Fruit fly (Drosophila melanogaster): ENCODE data around the gene CG5070.

CG5070 gene

DNA sequence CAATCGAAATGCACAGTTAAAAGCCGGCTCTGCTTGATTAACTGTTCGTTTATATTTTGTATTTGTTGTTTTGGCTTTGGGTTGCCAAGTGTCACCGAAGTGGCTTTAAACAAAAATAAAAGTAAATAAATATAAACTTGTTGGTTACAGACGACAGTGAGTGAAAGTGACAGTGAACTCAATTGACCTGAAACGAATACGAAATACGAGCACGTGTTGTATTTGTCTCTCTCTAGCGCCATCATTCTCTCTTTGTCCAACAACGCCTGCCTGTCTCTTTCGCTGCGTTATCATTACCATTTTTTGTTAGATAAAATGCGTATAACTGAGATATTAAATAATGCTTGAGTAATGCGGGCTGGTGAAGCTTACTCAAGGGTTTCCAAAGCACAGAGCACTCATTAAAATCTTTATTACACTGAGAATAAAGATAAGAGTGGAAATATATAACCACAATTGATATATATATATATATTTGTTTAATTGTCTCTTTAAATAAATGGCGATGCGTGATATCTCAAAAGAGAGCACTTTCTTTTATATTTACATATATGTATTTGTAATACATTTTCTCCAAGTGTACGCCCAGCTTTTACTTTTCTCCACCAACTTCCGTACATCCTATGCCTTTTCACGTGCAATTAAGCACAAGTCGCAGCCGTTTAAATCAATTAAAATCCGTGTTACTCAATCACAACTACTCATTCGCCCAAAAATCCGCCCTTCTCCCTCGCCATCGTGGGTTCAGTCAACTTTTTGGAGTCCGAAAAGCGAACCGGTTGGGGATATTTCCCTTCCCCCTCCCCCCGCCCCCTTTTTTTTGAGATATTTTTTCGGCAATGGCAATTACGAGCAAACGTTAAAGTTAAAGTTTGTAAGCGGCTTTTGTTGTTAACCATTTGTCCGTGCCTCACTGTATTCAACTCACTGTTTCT, 21.4 kb upstream of the CG5070 start:
- no peak for TF ChIP-seq CTCF (optimal IDR thresholded peaks at IDR 0.05)
- TF ChIP-seq CG8478 (optimal IDR thresholded peaks at IDR 0.05) = no peak

dm6 chrX:17183486-17183885, 19.4 kb upstream of the CG5070 start:
- TF ChIP-seq CTCF (optimal IDR thresholded peaks at IDR 0.05) = no peak
- TF ChIP-seq CG8478 (optimal IDR thresholded peaks at IDR 0.05) = no peak

dm6 chrX:17186432-17186831, 16.5 kb upstream of the CG5070 start:
- TF ChIP-seq CTCF (optimal IDR thresholded peaks at IDR 0.05) = no peak
- no peak for TF ChIP-seq CG8478 (optimal IDR thresholded peaks at IDR 0.05)

dm6 chrX:17187495-17187894, 15.4 kb upstream of the CG5070 start:
- TF ChIP-seq CTCF (optimal IDR thresholded peaks at IDR 0.05) = no peak
- no peak for TF ChIP-seq CG8478 (optimal IDR thresholded peaks at IDR 0.05)

- TF ChIP-seq CTCF (optimal IDR thresholded peaks at IDR 0.05) (no peak), CG8478 (optimal IDR thresholded peaks at IDR 0.05) (no peak)
These were observed 14.7 kb upstream of the CG5070 start for dm6 chrX:17188167-17188566.

DNA sequence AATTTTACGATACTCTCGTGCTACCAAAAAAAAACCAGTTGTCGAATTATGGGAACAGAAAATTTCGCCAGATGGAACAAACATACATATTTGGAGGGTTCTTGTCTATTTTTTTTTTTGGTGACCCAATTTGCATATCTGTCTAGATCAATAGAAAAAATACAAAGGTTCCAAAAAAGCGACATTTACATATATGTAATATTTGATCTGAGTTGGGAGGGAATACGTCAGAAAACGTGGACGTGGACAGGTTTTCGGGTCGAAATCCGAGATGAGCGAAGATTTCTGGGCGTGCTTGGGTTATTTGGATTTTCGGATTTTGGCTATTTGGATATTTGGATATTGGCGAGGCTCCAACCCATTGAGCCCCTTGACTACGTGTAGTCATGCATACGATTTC, 2.1 kb downstream of the CG5070 start:
- TF ChIP-seq CG8478 (optimal IDR thresholded peaks at IDR 0.05) (no peak), CTCF (optimal IDR thresholded peaks at IDR 0.05) (no peak)

- TF ChIP-seq CTCF (optimal IDR thresholded peaks at IDR 0.05) (no peak), CG8478 (optimal IDR thresholded peaks at IDR 0.05) (no peak)
These were observed 3.1 kb downstream of the CG5070 start, which contains the start of gene CG32564 for dm6 chrX:17206046-17206445. CG32564 (plus strand) TSS chrX:17206407.

- TF ChIP-seq CG8478 (optimal IDR thresholded peaks at IDR 0.05) = no peak
- TF ChIP-seq CTCF (optimal IDR thresholded peaks at IDR 0.05) = no peak
These were observed 5.1 kb downstream of the CG5070 start, which contains the start of gene CG32563 for dm6 chrX:17207865-17208486. CG32563 (plus strand) TSS chrX:17208436.

dm6 chrX:17209897-17210296, 7.0 kb downstream of the CG5070 start, which contains the start of gene CG12995:
CG12995 (minus strand) TSS chrX:17209997.
- no peak for TF ChIP-seq CTCF (optimal IDR thresholded peaks at IDR 0.05)
- TF ChIP-seq CG8478 (optimal IDR thresholded peaks at IDR 0.05) = no peak

- TF ChIP-seq CTCF (optimal IDR thresholded peaks at IDR 0.05) (no peak), CG8478 (optimal IDR thresholded peaks at IDR 0.05) (no peak)
These were observed 9.1 kb downstream of the CG5070 start, which contains the start of gene CG18258 for dm6 chrX:17212007-17212406. CG18258 (plus strand) TSS chrX:17212307.

DNA sequence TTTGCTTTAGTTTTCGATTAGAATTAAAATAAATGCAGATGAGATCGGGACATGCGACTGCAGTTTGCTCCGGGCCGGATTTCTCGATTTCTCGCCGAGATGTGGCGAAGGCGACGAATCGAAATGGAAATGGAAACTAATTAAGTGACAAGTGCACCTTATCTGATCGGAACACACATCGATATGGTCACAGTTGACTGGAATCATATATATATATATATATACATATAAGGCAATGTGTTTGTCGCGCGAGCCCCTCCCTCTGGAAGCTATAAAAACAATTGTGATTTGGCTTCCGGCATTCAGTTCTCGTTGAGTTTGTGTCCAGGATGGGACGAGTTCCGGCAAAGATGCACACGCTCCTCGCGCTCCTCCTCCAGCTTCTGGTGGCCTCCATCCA, 12.1 kb downstream of the CG5070 start, which contains the start of gene CG5162:
Gene CG5162 (plus strand): TSS at position 301 of the 400 bp plus-strand sequence.
- TF ChIP-seq CTCF (optimal IDR thresholded peaks at IDR 0.05) (no peak), CG8478 (optimal IDR thresholded peaks at IDR 0.05) (no peak)

- TF ChIP-seq CG8478 (optimal IDR thresholded peaks at IDR 0.05) = no peak
- no peak for TF ChIP-seq CTCF (optimal IDR thresholded peaks at IDR 0.05)
These were observed 15.5 kb downstream of the CG5070 start, which contains the start of gene CG12998 for dm6 chrX:17218232-17218951. CG12998 (plus strand) TSS chrX:17218667.

dm6 chrX:17221142-17221541, 18.2 kb downstream of the CG5070 start, which contains the start of gene CG5172:
CG5172 (plus strand) TSS chrX:17221442.
- TF ChIP-seq CG8478 (optimal IDR thresholded peaks at IDR 0.05) = no peak
- TF ChIP-seq CTCF (optimal IDR thresholded peaks at IDR 0.05) = no peak

dm6 chrX:17223715-17224114, 20.8 kb downstream of the CG5070 start, which contains the start of gene CG34327:
CG34327 (minus strand) TSS chrX:17223815.
- TF ChIP-seq CG8478 (optimal IDR thresholded peaks at IDR 0.05) = no peak
- TF ChIP-seq CTCF (optimal IDR thresholded peaks at IDR 0.05) = no peak

Measured in S2 (cell line).